Worm (Caenorhabditis elegans): Measurements from ENCODE around the gene C27B7.7.

The C27B7.7 gene

ce11 chrIV:8866092-8866491 is 40.8 kb upstream of the C27B7.7 start (continued):
- TF ChIP-seq lsl-1 (GFP tag; optimal IDR thresholded peaks at IDR 0.05), result no peak
- no peak for TF ChIP-seq hlh-12 (tag; optimal IDR thresholded peaks at IDR 0.05)
- TF ChIP-seq nfyb-1 (GFP tag; IDR thresholded peaks at IDR 0.05), result peak; percentile 61
- TF ChIP-seq C17E4.6 (GFP tag; IDR thresholded peaks at IDR 0.05), result no peak
- no peak for TF ChIP-seq dpff-1 (tag; optimal IDR thresholded peaks at IDR 0.05)
- no peak for TF ChIP-seq F57A8.1 (GFP tag; optimal IDR thresholded peaks at IDR 0.05)
- peak; percentile 47 for TF ChIP-seq hmg-1.2 (GFP tag; IDR thresholded peaks at IDR 0.05)
- peak; percentile 55; the same call in 1 of the 2 replicates for TF ChIP-seq madf-6 (GFP tag; IDR thresholded peaks at IDR 0.05)
- no peak for TF ChIP-seq ceh-27 (GFP tag; optimal IDR thresholded peaks at IDR 0.05)
- no peak for TF ChIP-seq hsf-1 (GFP tag; IDR thresholded peaks at IDR 0.05)
- TF ChIP-seq nhr-179 (tag; optimal IDR thresholded peaks at IDR 0.05), result no peak
- no peak for TF ChIP-seq bed-1 (GFP tag; IDR thresholded peaks at IDR 0.05)
- 0 out of 2 replicates have a peak, but pooled peaks have one; percentile 10 for TF ChIP-seq hmg-20 (GFP tag; IDR thresholded peaks at IDR 0.05)
- TF ChIP-seq attf-6 (GFP tag; IDR thresholded peaks at IDR 0.05), result no peak
- peak; percentile 33 for TF ChIP-seq snpc-1.3 (tag; optimal IDR thresholded peaks at IDR 0.05; ENCODE audit: insufficient read depth)
- no peak for TF ChIP-seq ztf-22 (GFP tag; optimal IDR thresholded peaks at IDR 0.05)
- no peak for TF ChIP-seq madf-8 (GFP tag; conservative IDR thresholded peaks at IDR 0.05)
- no peak for TF ChIP-seq rcor-1 (GFP tag; IDR thresholded peaks at IDR 0.05)
- TF ChIP-seq lin-26 (GFP tag; IDR thresholded peaks at IDR 0.05), result no peak
- TF ChIP-seq aptf-3 (GFP tag; IDR thresholded peaks at IDR 0.05), result no peak
- peak; percentile 17 for TF ChIP-seq atf-7 (tag; optimal IDR thresholded peaks at IDR 0.05)
- TF ChIP-seq lin-35 (GFP tag; optimal IDR thresholded peaks at IDR 0.05), result no peak
- TF ChIP-seq somi-1 (GFP tag; optimal IDR thresholded peaks at IDR 0.05), result peak; percentile 44
- TF ChIP-seq let-526 (GFP tag; IDR thresholded peaks at IDR 0.05), result no peak
- peak; percentile 23 for TF ChIP-seq madf-10 (tag; optimal IDR thresholded peaks at IDR 0.05)
- no peak for TF ChIP-seq ceh-58 (GFP tag; IDR thresholded peaks at IDR 0.05)
- TF ChIP-seq xnd-1 (tag; optimal IDR thresholded peaks at IDR 0.05), result no peak
- TF ChIP-seq sea-2 (GFP tag; IDR thresholded peaks at IDR 0.05), result no peak
- no peak for TF ChIP-seq F55B11.4 (tag; optimal IDR thresholded peaks at IDR 0.05; ENCODE audit: borderline replicate concordance, insufficient read depth)
- peak; percentile 53 for TF ChIP-seq ztf-18 (tag; optimal IDR thresholded peaks at IDR 0.05)
- no peak for TF ChIP-seq dpl-1 (GFP tag; optimal IDR thresholded peaks at IDR 0.05)
- TF ChIP-seq ama-1 (optimal IDR thresholded peaks at IDR 0.05), result no peak
- TF ChIP-seq ama-1 (GFP tag; optimal IDR thresholded peaks at IDR 0.05), result no peak
- TF ChIP-seq Y95B8A.8 (GFP tag; IDR thresholded peaks at IDR 0.05), result no peak
- no peak for TF ChIP-seq mel-28 (tag; optimal IDR thresholded peaks at IDR 0.05; ENCODE audit: borderline replicate concordance)
- no peak for TF ChIP-seq T26A5.8 (tag; optimal IDR thresholded peaks at IDR 0.05)
- TF ChIP-seq egl-18 (GFP tag; IDR thresholded peaks at IDR 0.05), result no peak
- no peak for TF ChIP-seq ceh-79 (tag; optimal IDR thresholded peaks at IDR 0.05)
- TF ChIP-seq Y67H2A.10 (GFP tag; conservative IDR thresholded peaks at IDR 0.05), result no peak
- no peak for TF ChIP-seq ztf-25 (GFP tag; IDR thresholded peaks at IDR 0.05)
- peak; percentile 20 for TF ChIP-seq lin-54 (GFP tag; optimal IDR thresholded peaks at IDR 0.05)
- TF ChIP-seq sdz-38 (tag; optimal IDR thresholded peaks at IDR 0.05), result no peak
- peak; percentile 77; the same call in 1 of the 2 replicates for TF ChIP-seq Y56A3A.18 (GFP tag; IDR thresholded peaks at IDR 0.05)
- peak; percentile 23; the same call in 1 of the 2 replicates for TF ChIP-seq attf-3 (GFP tag; conservative IDR thresholded peaks at IDR 0.05)
- no peak for TF ChIP-seq pha-4 (tag; optimal IDR thresholded peaks at IDR 0.05)
- TF ChIP-seq tbp1 (GFP tag; optimal IDR thresholded peaks at IDR 0.05), result peak; percentile 12
- TF ChIP-seq F49E8.2 (tag; optimal IDR thresholded peaks at IDR 0.05; ENCODE audit: insufficient read depth), result no peak
- TF ChIP-seq akir-1 (GFP tag; optimal IDR thresholded peaks at IDR 0.05), result no peak
- TF ChIP-seq unc-62 (GFP tag; optimal IDR thresholded peaks at IDR 0.05), result no peak
- TF ChIP-seq tbx-9 (tag; optimal IDR thresholded peaks at IDR 0.05; ENCODE audit: borderline replicate concordance), result no peak
